Worm (Caenorhabditis elegans) whole organism, young adult: ENCODE measurements around the gene W05E10.2.

ENCODE experiments used
- F57A8.1 ChIP-seq: fragments of 200-800 bp; sonication (Bioruptor generic); optimal IDR thresholded peaks from 2 replicates; lab custom pipeline; 2018; ENCODE audit warnings: mild to moderate bottlenecking, missing genetic modification characterization, moderate library complexity, missing compliant biosample characterization
- lin-35 ChIP-seq, 3 experiments: fragments of 150-350 bp in 2 of 3; sonication (generic microtip) in 1 of 3; optimal IDR thresholded peaks; 2 replicates each; lab custom pipeline; 2014 to 2018; ENCODE audit warnings: missing biosample characterization in 3 of 3, missing genetic modification characterization in 3 of 3, missing genetic modification reagents in 3 of 3
- madf-10 ChIP-seq: sonication (generic microtip); optimal IDR thresholded peaks from 2 replicates; lab custom pipeline; 2016; ENCODE audit warnings: mild to moderate bottlenecking, missing genetic modification characterization, missing compliant biosample characterization

DNA sequence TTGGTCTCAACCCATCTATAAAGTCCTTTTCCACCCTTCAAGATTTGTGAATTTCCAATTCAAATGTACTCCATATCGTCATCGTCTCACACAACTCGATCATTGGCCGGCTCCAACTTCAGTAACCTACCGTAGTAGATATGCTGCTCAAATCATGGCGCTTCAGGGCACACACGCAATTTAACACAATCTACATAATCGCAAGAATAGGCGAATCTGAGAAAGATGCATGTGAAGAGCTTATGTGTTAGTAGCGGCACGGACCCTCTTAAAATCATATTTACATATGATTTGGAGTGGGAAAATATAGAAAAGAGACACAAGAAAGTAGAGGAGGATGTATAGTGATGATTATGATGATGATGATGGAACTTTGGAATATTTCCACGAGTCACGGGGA is 24.8 kb downstream of the W05E10.2 start:
- TF ChIP-seq madf-10 (tag; lab: Kevin White, UChicago) (no peak), lin-35 (GFP tag; optimal IDR thresholded peaks at IDR 0.05; lab: Kevin White, UChicago) (no peak), F57A8.1 (GFP tag; lab: Kevin White, UChicago) (no peak)
